Worm (Caenorhabditis elegans): ENCODE measurements around the gene sra-26.

sra-26 gene

ce11 chrII:6614500-6614899 is 37.1 kb downstream of the sra-26 start:
- TF ChIP-seq crh-2 (tag; optimal IDR thresholded peaks at IDR 0.05) = no peak
- TF ChIP-seq fos-1 (tag; optimal IDR thresholded peaks at IDR 0.05) = peak; percentile 18
- no peak for TF ChIP-seq F13H6.1 (tag; optimal IDR thresholded peaks at IDR 0.05)

ce11 chrII:6612544-6612943 is 39.1 kb downstream of the sra-26 start:
- no peak for TF ChIP-seq egl-27 (tag; optimal IDR thresholded peaks at IDR 0.05)
- TF ChIP-seq crh-2 (tag; optimal IDR thresholded peaks at IDR 0.05) = peak; percentile 48
- no peak for TF ChIP-seq elt-3 (tag; optimal IDR thresholded peaks at IDR 0.05)
- peak; percentile 22 for TF ChIP-seq sma-9 (GFP tag; optimal IDR thresholded peaks at IDR 0.05)
- TF ChIP-seq sma-9 (tag; optimal IDR thresholded peaks at IDR 0.05) = no peak
- TF ChIP-seq ztf-4 (tag; optimal IDR thresholded peaks at IDR 0.05) = no peak
- TF ChIP-seq sem-4 (tag; optimal IDR thresholded peaks at IDR 0.05) = no peak
- TF ChIP-seq peb-1 (tag; optimal IDR thresholded peaks at IDR 0.05) = no peak
- TF ChIP-seq unc-62 (GFP tag; optimal IDR thresholded peaks at IDR 0.05) = no peak
- no peak for TF ChIP-seq zag-1 (tag; optimal IDR thresholded peaks at IDR 0.05)
- TF ChIP-seq ama-1 (optimal IDR thresholded peaks at IDR 0.05) = no peak
- TF ChIP-seq nhr-6 (tag; optimal IDR thresholded peaks at IDR 0.05) = no peak
- TF ChIP-seq gmeb-1 (tag; optimal IDR thresholded peaks at IDR 0.05) = no peak
- TF ChIP-seq F13H6.1 (tag; optimal IDR thresholded peaks at IDR 0.05) = peak; percentile 3
- TF ChIP-seq fos-1 (tag; optimal IDR thresholded peaks at IDR 0.05) = peak; percentile 87

- TF ChIP-seq skn-1 (tag; optimal IDR thresholded peaks at IDR 0.05) (no peak), R02D3.7 (tag; optimal IDR thresholded peaks at IDR 0.05) (no peak), lin-13 (GFP tag; optimal IDR thresholded peaks at IDR 0.05) (no peak), nhr-12 (tag; optimal IDR thresholded peaks at IDR 0.05) (no peak), peb-1 (tag; optimal IDR thresholded peaks at IDR 0.05) (no peak), Y55F3AM.14 (GFP tag; optimal IDR thresholded peaks at IDR 0.05) (no peak), ama-1 (optimal IDR thresholded peaks at IDR 0.05) (no peak), unc-55 (GFP tag; optimal IDR thresholded peaks at IDR 0.05) (no peak), ztf-4 (tag; optimal IDR thresholded peaks at IDR 0.05) (no peak), mdl-1 (tag; optimal IDR thresholded peaks at IDR 0.05) (no peak), elt-1 (tag; optimal IDR thresholded peaks at IDR 0.05) (no peak), egl-27 (tag; optimal IDR thresholded peaks at IDR 0.05) (no peak), elt-3 (tag; optimal IDR thresholded peaks at IDR 0.05) (no peak)
These were observed 41.4 kb downstream of the sra-26 start for ce11 chrII:6610262-6610661.

ce11 chrII:6609315-6609842 is 42.2 kb downstream of the sra-26 start, which contains the start of gene epg-5:
Gene epg-5 (minus strand): TSS chrII:6609365.
- TF ChIP-seq nhr-10 (tag; optimal IDR thresholded peaks at IDR 0.05) = no peak
- TF ChIP-seq sma-3 (GFP tag; optimal IDR thresholded peaks at IDR 0.05) = no peak
- TF ChIP-seq mdl-1 (tag; optimal IDR thresholded peaks at IDR 0.05) = peak in 1 of 2 experiments; percentile 19
- peak in 1 of 2 experiments; percentile 61 for TF ChIP-seq lsy-2 (tag; optimal IDR thresholded peaks at IDR 0.05)
- no peak for TF ChIP-seq ama-1 (optimal IDR thresholded peaks at IDR 0.05)
- no peak for TF ChIP-seq ztf-4 (tag; optimal IDR thresholded peaks at IDR 0.05)
- peak; percentile 6 for TF ChIP-seq lin-11 (tag; optimal IDR thresholded peaks at IDR 0.05)
- TF ChIP-seq C34F6.9 (tag; optimal IDR thresholded peaks at IDR 0.05) = peak; percentile 67
- no peak for TF ChIP-seq sma-9 (GFP tag; optimal IDR thresholded peaks at IDR 0.05)
- TF ChIP-seq sma-9 (tag; optimal IDR thresholded peaks at IDR 0.05) = no peak
- peak; percentile 59 for TF ChIP-seq nhr-129 (tag; optimal IDR thresholded peaks at IDR 0.05)
- TF ChIP-seq fos-1 (tag; optimal IDR thresholded peaks at IDR 0.05) = peak; percentile 47
- no peak for TF ChIP-seq nhr-77 (tag; optimal IDR thresholded peaks at IDR 0.05)
- TF ChIP-seq snpc-4 (tag; optimal IDR thresholded peaks at IDR 0.05) = no peak

- no peak for TF ChIP-seq unc-39 (tag; optimal IDR thresholded peaks at IDR 0.05)
- no peak for TF ChIP-seq nhr-21 (tag; optimal IDR thresholded peaks at IDR 0.05)
- TF ChIP-seq C34F6.9 (tag; optimal IDR thresholded peaks at IDR 0.05) = no peak
- TF ChIP-seq alr-1 (tag; optimal IDR thresholded peaks at IDR 0.05) = no peak
- no peak for TF ChIP-seq ceh-82 (tag; optimal IDR thresholded peaks at IDR 0.05)
- no peak for TF ChIP-seq ztf-4 (tag; optimal IDR thresholded peaks at IDR 0.05)
- no peak for TF ChIP-seq unc-62 (GFP tag; optimal IDR thresholded peaks at IDR 0.05)
- TF ChIP-seq nhr-23 (tag; optimal IDR thresholded peaks at IDR 0.05) = no peak
- no peak for TF ChIP-seq elt-1 (tag; optimal IDR thresholded peaks at IDR 0.05)
- no peak for TF ChIP-seq dmd-4 (tag; optimal IDR thresholded peaks at IDR 0.05)
- no peak for TF ChIP-seq lin-39 (tag; optimal IDR thresholded peaks at IDR 0.05)
These were observed 43.0 kb downstream of the sra-26 start for ce11 chrII:6608626-6609025.
